Fruit fly (Drosophila melanogaster): Measurements from ENCODE around the gene CG1677.

- no peak for TF ChIP-seq GATAd (GFP tag; optimal IDR thresholded peaks at IDR 0.05)
- TF ChIP-seq Vsx2 (GFP tag; optimal IDR thresholded peaks at IDR 0.05; ENCODE audit: partially characterized antibody) = no peak
- TF ChIP-seq HLH106 (tag; optimal IDR thresholded peaks at IDR 0.05) = peak; percentile 81
- TF ChIP-seq br (GFP tag; optimal IDR thresholded peaks at IDR 0.05) = peak; percentile 58
- peak; percentile 81 for TF ChIP-seq Sp1 (GFP tag; optimal IDR thresholded peaks at IDR 0.05)
- peak; percentile 46 for TF ChIP-seq sage (GFP tag; optimal IDR thresholded peaks at IDR 0.05)
- peak; percentile 3 for TF ChIP-seq Jra (GFP tag; optimal IDR thresholded peaks at IDR 0.05)
- no peak for TF ChIP-seq tai (GFP tag; optimal IDR thresholded peaks at IDR 0.05)
- no peak for TF ChIP-seq Dif (GFP tag; optimal IDR thresholded peaks at IDR 0.05; ENCODE audit: partially characterized antibody)
- peak; percentile 93 for TF ChIP-seq fru (GFP tag; optimal IDR thresholded peaks at IDR 0.05)
- TF ChIP-seq Hr78 (GFP tag; optimal IDR thresholded peaks at IDR 0.05) = no peak
- no peak for TF ChIP-seq usp (GFP tag; optimal IDR thresholded peaks at IDR 0.05)
- peak; percentile 60 for TF ChIP-seq rgr (GFP tag; optimal IDR thresholded peaks at IDR 0.05)
- TF ChIP-seq ey (GFP tag; optimal IDR thresholded peaks at IDR 0.05) = peak; percentile 79
These were observed 70.0 kb downstream of the CG1677 start for dm6 chrX:7335524-7335991.

Measured in whole organism, wandering third instar larva.